Worm (Caenorhabditis elegans) whole organism, early embryonic: Measurements from ENCODE around the gene fmo-2.

Experiments
- B0310.2 ChIP-seq: sonication (generic microtip); optimal IDR thresholded peaks from 2 replicates; lab custom pipeline; 2016; ENCODE audit warnings: mild to moderate bottlenecking, missing genetic modification characterization, missing compliant biosample characterization
- F13C5.2 ChIP-seq: sonication (generic microtip); optimal IDR thresholded peaks from 2 replicates; lab custom pipeline; 2017; ENCODE audit warnings: mild to moderate bottlenecking, missing genetic modification characterization, inconsistent platforms, missing compliant biosample characterization
- aly-1 ChIP-seq: sonication (generic microtip); optimal IDR thresholded peaks from 2 replicates; lab custom pipeline; 2016; ENCODE audit warnings: missing genetic modification characterization, missing compliant biosample characterization
- ama-1 ChIP-seq: fragments of 150-350 bp; optimal IDR thresholded peaks from 2 replicates; lab custom pipeline; 2014
- ceh-13 ChIP-seq: fragments of 200-800 bp; sonication (Bioruptor generic); optimal IDR thresholded peaks from 2 replicates; lab custom pipeline; 2018; ENCODE audit warnings: mild to moderate bottlenecking, missing genetic modification characterization, missing compliant biosample characterization
- ceh-36 ChIP-seq: sonication (generic microtip); optimal IDR thresholded peaks from 2 replicates; lab custom pipeline; 2016; ENCODE audit warnings: missing genetic modification characterization, inconsistent platforms, missing compliant biosample characterization
- ets-7 ChIP-seq: sonication (generic microtip); optimal IDR thresholded peaks from 2 replicates; lab custom pipeline; 2016; ENCODE audit warnings: missing genotype, missing genetic modification characterization, missing compliant biosample characterization
- flt-1 ChIP-seq: fragments of 200-800 bp; sonication (Bioruptor generic); IDR thresholded peaks from 2 replicates; pipeline ENCODE4 v1.3.6; 2022; ENCODE audit warnings: missing genetic modification characterization, missing compliant biosample characterization
- hmbx-1 ChIP-seq: sonication (generic microtip); optimal IDR thresholded peaks from 2 replicates; lab custom pipeline; 2016; ENCODE audit warnings: mild to moderate bottlenecking, missing genetic modification characterization, missing compliant biosample characterization
- hmg-4 ChIP-seq: fragments of 200-800 bp; sonication (Bioruptor generic); optimal IDR thresholded peaks from 2 replicates; lab custom pipeline; 2018; ENCODE audit warnings: mild to moderate bottlenecking, missing genetic modification characterization, missing compliant biosample characterization
- hnd-1 ChIP-seq: sonication (generic microtip); optimal IDR thresholded peaks from 2 replicates; lab custom pipeline; 2016; ENCODE audit warnings: missing genetic modification characterization, missing compliant biosample characterization
- pes-1 ChIP-seq: fragments of 200-800 bp; sonication (Bioruptor generic); IDR thresholded peaks from 2 replicates; pipeline ENCODE4 v1.3.6; 2022; ENCODE audit warnings: missing genetic modification reagents, missing genetic modification characterization, missing compliant biosample characterization
- scrt-1 ChIP-seq: fragments of 200-800 bp; sonication (Bioruptor generic); IDR thresholded peaks from 2 replicates; pipeline ENCODE4 v1.3.6; 2022; ENCODE audit warnings: missing genetic modification characterization, missing compliant biosample characterization
- sea-1 ChIP-seq: fragments of 200-800 bp; sonication (Bioruptor generic); conservative IDR thresholded peaks from 2 replicates; pipeline ENCODE4 v1.3.6; 2022; ENCODE audit warnings: missing genetic modification characterization, missing compliant biosample characterization
- tbx-11 ChIP-seq: fragments of 200-800 bp; sonication (Bioruptor generic); IDR thresholded peaks from 2 replicates; pipeline ENCODE4 v1.3.6; 2022; ENCODE audit warnings: missing genetic modification characterization, missing compliant biosample characterization
- tbx-37 ChIP-seq: fragments of 200-800 bp; sonication (Bioruptor generic); conservative IDR thresholded peaks from 2 replicates; pipeline ENCODE4 v1.3.6; 2022; ENCODE audit warnings: missing genetic modification reagents, missing genetic modification characterization, missing compliant biosample characterization
- tra-4 ChIP-seq: sonication (generic microtip); optimal IDR thresholded peaks from 2 replicates; lab custom pipeline; 2017; ENCODE audit warnings: missing genetic modification characterization, missing compliant biosample characterization

The fmo-2 gene

DNA sequence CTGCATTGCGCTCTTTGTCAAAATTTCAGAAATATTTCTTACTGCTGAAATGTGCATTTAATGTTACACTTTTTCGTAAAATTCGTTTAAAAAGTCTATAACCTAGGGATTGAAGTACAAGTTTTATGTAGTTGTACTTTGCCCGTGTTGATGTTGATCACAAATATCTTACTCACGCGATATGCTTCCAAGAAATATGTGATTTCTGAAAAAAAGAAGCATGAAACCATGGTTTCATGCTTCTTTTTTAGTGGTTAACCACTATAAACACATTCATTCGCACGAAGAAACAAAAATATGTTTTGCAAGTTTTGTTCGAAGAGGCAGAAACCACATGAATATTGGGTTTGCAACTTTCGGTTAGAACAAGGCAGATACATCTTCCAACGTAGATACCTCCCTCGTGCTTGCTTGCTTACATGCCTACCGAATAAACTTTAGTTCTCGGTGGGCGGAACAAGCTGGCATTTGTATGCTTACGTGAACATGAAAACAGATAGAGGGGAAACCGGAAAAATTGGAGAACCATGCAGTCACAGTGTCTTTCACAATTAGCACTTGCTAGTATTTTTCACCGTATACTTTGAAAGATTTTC lies 6.7 kb downstream of the fmo-2 start, which contains the start of gene R102.3:
TSS of gene R102.3 (plus strand) at position 546 of the 596 bp plus-strand sequence.
- TF ChIP-seq aly-1 (tag; lab: Kevin White, UChicago) (no peak), ets-7 (tag; lab: Kevin White, UChicago) (no peak), ceh-13 (GFP tag; lab: Kevin White, UChicago) (no peak), hnd-1 (tag; lab: Kevin White, UChicago) (no peak)

DNA sequence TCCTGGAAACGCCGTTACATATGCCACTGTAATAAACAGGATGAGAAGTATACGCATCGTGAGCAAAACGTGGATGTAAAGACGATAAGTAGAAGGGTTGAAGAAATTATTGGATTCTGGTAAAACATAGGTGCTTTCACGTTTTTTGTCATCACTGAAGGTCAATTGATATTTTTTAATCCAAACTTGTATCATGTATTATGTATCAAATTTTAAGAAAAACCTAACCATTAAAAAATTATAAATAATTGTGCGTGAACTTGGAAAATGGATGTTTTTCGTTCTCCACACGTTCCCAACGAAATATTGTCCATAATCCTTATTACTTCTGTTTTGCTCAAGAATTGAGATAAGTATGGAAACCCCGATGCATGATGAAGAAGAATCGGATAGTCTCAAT lies 7.8 kb downstream of the fmo-2 start, which contains the start of gene R102.8:
TSS of gene R102.8 (minus strand) at position 101 of the 400 bp plus-strand sequence.
- TF ChIP-seq flt-1 (GFP tag; lab: Robert Waterston, UW) (no peak), F13C5.2 (no peak), sea-1 (GFP tag; lab: Robert Waterston, UW) (no peak), hmbx-1 (tag; lab: Kevin White, UChicago) (no peak), pes-1 (no peak), tra-4 (tag; lab: Kevin White, UChicago) (no peak), ets-7 (tag; lab: Kevin White, UChicago) (no peak), scrt-1 (GFP tag; lab: Robert Waterston, UW) (no peak), ama-1 (lab: Kevin White, UChicago) (no peak), hnd-1 (tag; lab: Kevin White, UChicago) (no peak), aly-1 (tag; lab: Kevin White, UChicago) (no peak), ceh-36 (tag; lab: Kevin White, UChicago) (no peak), tbx-11 (GFP tag; lab: Robert Waterston, UW) (no peak), hmg-4 (GFP tag; lab: Kevin White, UChicago) (no peak), B0310.2 (tag; lab: Kevin White, UChicago) (no peak)

DNA sequence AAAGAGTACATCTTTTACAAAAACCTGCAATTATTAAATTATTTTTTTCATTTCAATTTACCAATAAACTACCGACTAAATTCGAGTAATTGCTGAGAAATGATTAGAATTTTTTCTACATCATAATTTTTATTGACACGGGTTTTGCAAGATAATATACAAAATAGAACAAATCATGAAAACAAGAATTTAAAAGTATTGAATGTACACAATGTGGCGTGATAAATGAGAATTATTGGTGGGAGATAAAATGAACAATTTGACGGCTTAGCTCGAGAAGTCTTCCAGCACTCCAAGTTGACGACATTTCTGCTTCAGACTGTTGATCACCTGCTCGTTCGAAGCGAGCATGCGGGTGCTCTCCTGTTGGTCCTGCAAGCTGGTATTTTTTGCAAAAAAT lies 12.9 kb downstream of the fmo-2 start, which contains the start of gene R102.4:
TSS of gene R102.4 (minus strand) at position 101 of the 400 bp plus-strand sequence.
- TF ChIP-seq ceh-36 (tag; lab: Kevin White, UChicago) (no peak), hmg-4 (GFP tag; lab: Kevin White, UChicago) (no peak), scrt-1 (GFP tag; lab: Robert Waterston, UW) (no peak), tbx-37 (no peak), aly-1 (tag; lab: Kevin White, UChicago) (no peak), flt-1 (GFP tag; lab: Robert Waterston, UW) (no peak), ceh-13 (GFP tag; lab: Kevin White, UChicago) (no peak), ama-1 (lab: Kevin White, UChicago) (no peak), sea-1 (GFP tag; lab: Robert Waterston, UW) (no peak)

ce11 chrIV:10697022-10697979 lies 15.0 kb downstream of the fmo-2 start, which contains the start of gene allo-1:
TSS of gene allo-1 (minus strand) at chrIV:10697072.
- TF ChIP-seq ets-7 (tag; lab: Kevin White, UChicago) = no peak
- TF ChIP-seq flt-1 (GFP tag; lab: Robert Waterston, UW) = no peak
- TF ChIP-seq tbx-37 = no peak
- no peak for TF ChIP-seq scrt-1 (GFP tag; lab: Robert Waterston, UW)
- no peak for TF ChIP-seq hmbx-1 (tag; lab: Kevin White, UChicago)
- TF ChIP-seq pes-1 = no peak
- no peak for TF ChIP-seq B0310.2 (tag; lab: Kevin White, UChicago)
- no peak for TF ChIP-seq hnd-1 (tag; lab: Kevin White, UChicago)
- TF ChIP-seq aly-1 (tag; lab: Kevin White, UChicago) = no peak
- no peak for TF ChIP-seq ceh-36 (tag; lab: Kevin White, UChicago)
- TF ChIP-seq ama-1 (lab: Kevin White, UChicago) = no peak
- TF ChIP-seq ceh-13 (GFP tag; lab: Kevin White, UChicago) = no peak
- no peak for TF ChIP-seq tra-4 (tag; lab: Kevin White, UChicago)
- no peak for TF ChIP-seq sea-1 (GFP tag; lab: Robert Waterston, UW)
- no peak for TF ChIP-seq tbx-11 (GFP tag; lab: Robert Waterston, UW)
- no peak for TF ChIP-seq F13C5.2
- no peak for TF ChIP-seq hmg-4 (GFP tag; lab: Kevin White, UChicago)

DNA sequence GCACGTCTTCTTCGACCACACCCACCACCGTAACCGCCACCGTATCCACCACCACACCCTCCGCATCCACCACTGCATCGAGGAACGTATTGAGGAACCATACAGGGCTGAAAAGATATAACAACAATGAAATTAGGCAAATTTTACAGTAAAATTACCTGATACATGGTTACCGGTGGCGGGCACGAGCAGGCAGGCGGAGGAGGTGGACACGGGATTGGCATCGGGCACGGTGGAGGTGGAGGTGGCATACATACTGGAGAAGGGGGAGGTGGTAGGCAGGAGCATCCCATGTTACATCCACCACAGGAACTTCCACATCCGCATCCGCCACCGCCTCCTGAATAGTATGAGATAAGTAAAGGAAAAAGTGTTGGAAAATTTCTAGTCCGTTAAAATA lies 16.2 kb downstream of the fmo-2 start:
- no peak for TF ChIP-seq ceh-36 (tag; lab: Kevin White, UChicago)
- TF ChIP-seq tbx-11 (GFP tag; lab: Robert Waterston, UW) = no peak
- TF ChIP-seq aly-1 (tag; lab: Kevin White, UChicago) = no peak
- no peak for TF ChIP-seq pes-1
- no peak for TF ChIP-seq hnd-1 (tag; lab: Kevin White, UChicago)
- TF ChIP-seq F13C5.2 = no peak
- no peak for TF ChIP-seq ama-1 (lab: Kevin White, UChicago)
- TF ChIP-seq B0310.2 (tag; lab: Kevin White, UChicago) = no peak
- no peak for TF ChIP-seq flt-1 (GFP tag; lab: Robert Waterston, UW)
- TF ChIP-seq hmg-4 (GFP tag; lab: Kevin White, UChicago) = no peak
- no peak for TF ChIP-seq ets-7 (tag; lab: Kevin White, UChicago)
- no peak for TF ChIP-seq ceh-13 (GFP tag; lab: Kevin White, UChicago)

DNA sequence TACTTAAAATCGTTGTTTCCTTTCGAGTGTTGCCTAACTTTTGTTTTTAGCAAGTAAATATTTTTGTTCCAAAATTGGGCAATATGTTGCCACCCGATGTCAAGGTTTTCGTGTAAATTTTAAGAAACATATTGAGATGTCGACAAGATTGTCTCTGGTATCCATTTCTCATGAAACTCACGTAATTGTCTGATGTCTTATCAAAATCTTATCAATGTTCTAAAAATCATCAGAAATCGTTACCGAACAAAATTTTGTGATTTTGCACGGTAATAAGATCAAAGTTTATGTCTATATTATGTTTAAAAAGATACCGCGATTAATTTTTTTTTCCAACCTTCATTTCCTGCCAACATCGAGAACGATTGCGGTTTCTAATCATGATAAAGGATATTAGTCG lies 16.7 kb downstream of the fmo-2 start:
- TF ChIP-seq hmg-4 (GFP tag; lab: Kevin White, UChicago) = no peak
- no peak for TF ChIP-seq pes-1
- TF ChIP-seq tra-4 (tag; lab: Kevin White, UChicago) = no peak
- no peak for TF ChIP-seq tbx-11 (GFP tag; lab: Robert Waterston, UW)
- TF ChIP-seq flt-1 (GFP tag; lab: Robert Waterston, UW) = no peak
- no peak for TF ChIP-seq aly-1 (tag; lab: Kevin White, UChicago)
- TF ChIP-seq scrt-1 (GFP tag; lab: Robert Waterston, UW) = no peak
- no peak for TF ChIP-seq tbx-37
- TF ChIP-seq B0310.2 (tag; lab: Kevin White, UChicago) = no peak
- TF ChIP-seq ama-1 (lab: Kevin White, UChicago) = no peak
- no peak for TF ChIP-seq F13C5.2
- TF ChIP-seq hnd-1 (tag; lab: Kevin White, UChicago) = no peak
- no peak for TF ChIP-seq hmbx-1 (tag; lab: Kevin White, UChicago)
- no peak for TF ChIP-seq ets-7 (tag; lab: Kevin White, UChicago)
- TF ChIP-seq ceh-13 (GFP tag; lab: Kevin White, UChicago) = no peak
- TF ChIP-seq sea-1 (GFP tag; lab: Robert Waterston, UW) = no peak
- no peak for TF ChIP-seq ceh-36 (tag; lab: Kevin White, UChicago)
